Worm (Caenorhabditis elegans): Measurements from ENCODE around the gene sad-1.

DNA sequence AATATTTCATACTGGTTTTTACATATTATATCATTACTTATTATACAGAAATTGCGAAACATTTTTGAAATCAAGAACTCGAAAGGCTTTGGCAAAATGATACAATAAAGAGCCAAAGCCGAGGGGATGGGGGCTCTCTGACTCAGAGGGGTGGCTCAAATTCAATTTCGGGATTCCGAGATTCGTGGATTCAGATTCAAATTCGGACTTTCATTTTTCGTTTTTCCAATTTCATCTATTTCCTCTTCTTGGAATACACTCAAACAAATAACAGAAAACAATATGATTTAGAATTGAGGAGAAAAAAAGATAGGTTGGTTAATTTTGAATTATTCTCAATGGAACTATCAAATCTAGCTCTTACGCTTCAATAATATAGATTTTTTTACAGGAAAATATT lies 1.4 kb downstream of the sad-1 start:
- TF ChIP-seq spr-3 (GFP tag; optimal IDR thresholded peaks at IDR 0.05), result no peak
- no peak for TF ChIP-seq skn-1 (tag; optimal IDR thresholded peaks at IDR 0.05)
- no peak for TF ChIP-seq zip-2 (tag; optimal IDR thresholded peaks at IDR 0.05)
- no peak for TF ChIP-seq dmd-8 (GFP tag; IDR thresholded peaks at IDR 0.05)
- no peak for TF ChIP-seq nhr-237 (tag; optimal IDR thresholded peaks at IDR 0.05)
- TF ChIP-seq ceh-28 (tag; optimal IDR thresholded peaks at IDR 0.05), result no peak
- no peak for TF ChIP-seq zfp-2 (tag; optimal IDR thresholded peaks at IDR 0.05)
- no peak for TF ChIP-seq unc-62 (GFP tag; optimal IDR thresholded peaks at IDR 0.05 in 1 of 2)
- TF ChIP-seq unc-62 (tag; optimal IDR thresholded peaks at IDR 0.05), result no peak
- no peak for TF ChIP-seq nhr-77 (tag; optimal IDR thresholded peaks at IDR 0.05)
- no peak for TF ChIP-seq pqm-1 (tag; optimal IDR thresholded peaks at IDR 0.05)
- no peak for TF ChIP-seq hif-1 (tag; optimal IDR thresholded peaks at IDR 0.05)
- no peak for TF ChIP-seq nhr-102 (tag; optimal IDR thresholded peaks at IDR 0.05)
